Fruit fly (Drosophila melanogaster) whole organism, prepupa: ENCODE data around the gene CG10154.

Experiments
- Blimp-1 ChIP-seq: fragments of 200-800 bp; sonication (Bioruptor generic); optimal IDR thresholded peaks from 3 replicates; lab custom pipeline; 2017; ENCODE audit warnings: missing biosample characterization, missing genetic modification characterization, mild to moderate bottlenecking, moderate library complexity, missing genetic modification reagents
- CG3032 ChIP-seq: fragments of 200-800 bp; optimal IDR thresholded peaks from 2 replicates; lab custom pipeline; 2019; ENCODE audit warnings: missing biosample characterization, mild to moderate bottlenecking, missing genetic modification characterization, moderate library complexity
- CG6276 ChIP-seq: fragments of 200-800 bp; sonication (Bioruptor generic); optimal IDR thresholded peaks from 2 replicates; lab custom pipeline; 2017; ENCODE audit warnings: missing biosample characterization, mild to moderate bottlenecking, missing genetic modification characterization
- CG6808 ChIP-seq: fragments of 200-800 bp; sonication (Bioruptor generic); optimal IDR thresholded peaks from 3 replicates; lab custom pipeline; 2017; ENCODE audit warnings: missing biosample characterization, missing genetic modification characterization, mild to moderate bottlenecking, moderate library complexity, missing genetic modification reagents
- CG8632 ChIP-seq: fragments of 200-800 bp; sonication (Bioruptor generic); optimal IDR thresholded peaks from 3 replicates; lab custom pipeline; 2016; ENCODE audit warnings: missing biosample characterization, missing genetic modification characterization
- CG9139 ChIP-seq: fragments of 200-800 bp; sonication (Bioruptor generic); optimal IDR thresholded peaks from 3 replicates; lab custom pipeline; 2017; ENCODE audit warnings: missing biosample characterization, mild to moderate bottlenecking, missing genetic modification characterization
- Ets21C ChIP-seq: fragments of 200-800 bp; sonication (Bioruptor generic); optimal IDR thresholded peaks from 3 replicates; lab custom pipeline; 2016; ENCODE audit warnings: missing biosample characterization, missing genetic modification characterization
- Hr38 ChIP-seq: sonication (Bioruptor generic); optimal IDR thresholded peaks from 2 replicates; lab custom pipeline; 2016; ENCODE audit warnings: missing biosample characterization, missing genetic modification characterization
- Lpt ChIP-seq: fragments of 200-800 bp; sonication (Bioruptor generic); optimal IDR thresholded peaks from 3 replicates; lab custom pipeline; 2016; ENCODE audit warnings: missing biosample characterization, missing genetic modification characterization
- Sox102F ChIP-seq: fragments of 200-800 bp; sonication (Bioruptor generic); optimal IDR thresholded peaks from 2 replicates; lab custom pipeline; 2016; ENCODE audit warnings: missing biosample characterization, mild to moderate bottlenecking, missing genetic modification characterization
- Sox15 ChIP-seq: fragments of 200-800 bp; sonication (Bioruptor generic); optimal IDR thresholded peaks from 3 replicates; lab custom pipeline; 2016; ENCODE audit warnings: missing biosample characterization, missing genetic modification characterization

- TF ChIP-seq CG8632 (no peak), Sox15 (GFP tag; lab: Kevin White, UChicago) (no peak), CG6276 (GFP tag; lab: Kevin White, UChicago) (no peak), CG6808 (GFP tag; lab: Kevin White, UChicago) (no peak), Lpt (GFP tag; lab: Kevin White, UChicago) (no peak), CG3032 (tag; lab: Kevin White, UChicago) (no peak), Sox102F (no peak), Blimp-1 (GFP tag; lab: Kevin White, UChicago) (no peak), CG9139 (GFP tag; lab: Kevin White, UChicago) (no peak), Hr38 (no peak), Ets21C (GFP tag; lab: Kevin White, UChicago) (no peak)
Observed at dm6 chr3L:13412886-13413224, 24.1 kb downstream of the CG10154 start.
